Worm (Caenorhabditis elegans): ENCODE measurements around the gene ant-1.1.
"Not testable (repeated sequence)": the region's sequence is repeated elsewhere in the genome, so short reads cannot be mapped to it uniquely, and the experiment has no call there.

DNA sequence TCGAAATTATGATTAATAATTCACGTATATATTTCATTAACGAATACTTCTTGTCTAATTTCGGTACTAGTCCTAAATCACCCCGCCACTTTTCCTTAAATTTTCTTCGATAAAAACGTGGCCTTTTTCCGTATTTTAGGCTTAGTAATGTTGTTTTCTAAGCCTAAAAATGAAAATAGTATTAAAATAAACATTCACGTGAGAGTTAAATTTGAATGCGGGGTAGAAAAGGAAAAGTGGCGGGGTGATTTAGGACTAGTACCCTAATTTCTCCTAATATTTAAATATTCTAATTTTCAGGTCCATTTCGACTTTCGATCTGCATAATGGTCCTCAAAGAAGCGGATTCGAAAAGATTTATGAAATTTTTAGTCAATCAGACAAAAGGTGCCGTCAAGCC, 35.9 kb downstream of the ant-1.1 start, which contains the start of gene T28A8.6:
- TF ChIP-seq nhr-237 (tag; optimal IDR thresholded peaks at IDR 0.05); eor-1 (tag; optimal IDR thresholded peaks at IDR 0.05); nhr-25 (tag; optimal IDR thresholded peaks at IDR 0.05); egl-27 (tag; optimal IDR thresholded peaks at IDR 0.05); fkh-10 (GFP tag; optimal IDR thresholded peaks at IDR 0.05); elt-3 (tag; optimal IDR thresholded peaks at IDR 0.05); ama-1 (optimal IDR thresholded peaks at IDR 0.05); skn-1 (tag; optimal IDR thresholded peaks at IDR 0.05): not testable (repeated sequence)
